Worm (Caenorhabditis elegans): Measurements from ENCODE around the gene F36G9.7.

DNA sequence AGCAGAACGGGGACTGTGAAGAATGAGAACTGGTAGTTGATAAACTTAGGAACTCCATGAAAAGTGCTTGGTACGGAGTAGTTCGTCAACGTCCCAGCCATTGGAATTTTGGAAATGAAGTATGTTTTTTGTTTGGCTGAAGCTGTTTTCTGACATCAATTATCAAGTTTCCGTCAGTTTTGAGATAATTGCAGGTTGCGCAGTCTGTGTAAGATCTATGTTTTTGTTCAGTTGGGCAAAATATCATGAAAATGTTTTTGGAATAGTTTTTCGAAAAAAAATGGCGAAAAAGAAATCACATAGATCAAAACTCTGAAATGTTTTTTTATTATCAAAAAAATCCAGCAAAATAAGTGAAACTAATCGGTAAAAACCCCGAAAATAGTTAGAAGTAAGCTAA, 5.3 kb upstream of the F36G9.7 start, which contains the start of gene sru-22:
- TF ChIP-seq dao-5 (tag; optimal IDR thresholded peaks at IDR 0.05), result no peak
- no peak for TF ChIP-seq W03F9.2 (tag; optimal IDR thresholded peaks at IDR 0.05)
